Fruit fly (Drosophila melanogaster) whole organism, embryonic: ENCODE data around the gene His3.3B.
A peak's percentile ranks its signal among the peaks of the same experiment; 100 is the strongest.

Source experiments
- Asciz ChIP-seq: fragments of 200-800 bp; sonication (Bioruptor generic); optimal IDR thresholded peaks from 2 replicates; lab custom pipeline; 2017; ENCODE audit warnings: missing biosample characterization, mild to moderate bottlenecking, missing genetic modification characterization, missing genetic modification reagents
- Atf-2 ChIP-seq: fragments of 200-800 bp; sonication (Bioruptor generic); optimal IDR thresholded peaks from 2 replicates; lab custom pipeline; 2016; ENCODE audit warnings: missing biosample characterization, missing genetic modification characterization
- BEAF-32 ChIP-seq: fragments of 200-800 bp; sonication (Bioruptor generic); optimal IDR thresholded peaks from 3 replicates; lab custom pipeline; 2017; ENCODE audit warnings: missing biosample characterization, missing genetic modification characterization, mild to moderate bottlenecking, moderate library complexity, missing genetic modification reagents
- CG11696 ChIP-seq: fragments of 200-800 bp; sonication (Bioruptor generic); IDR thresholded peaks from 2 replicates; pipeline ENCODE4 v1.3.6; 2022; ENCODE audit warnings: missing biosample characterization, missing genetic modification characterization
- CG11723 ChIP-seq: fragments of 200-800 bp; sonication (Bioruptor generic); optimal IDR thresholded peaks from 2 replicates; lab custom pipeline; 2017; ENCODE audit warnings: missing biosample characterization, mild to moderate bottlenecking, missing genetic modification characterization
- CG13424 ChIP-seq: fragments of 200-800 bp; sonication (Bioruptor generic); optimal IDR thresholded peaks from 2 replicates; lab custom pipeline; 2019; ENCODE audit warnings: missing biosample characterization, mild to moderate bottlenecking, missing genetic modification characterization, moderate library complexity
- CG13624 ChIP-seq: fragments of 200-800 bp; sonication (Bioruptor generic); optimal IDR thresholded peaks from 2 replicates; lab custom pipeline; 2016; ENCODE audit warnings: missing biosample characterization, missing genetic modification characterization
- CG15073 ChIP-seq: fragments of 200-800 bp; sonication (Bioruptor generic); optimal IDR thresholded peaks from 2 replicates; lab custom pipeline; 2016; ENCODE audit warnings: missing biosample characterization, missing genetic modification characterization
- CG16813 ChIP-seq: fragments of 200-800 bp; sonication (Bioruptor generic); IDR thresholded peaks from 3 replicates; pipeline ENCODE4 v1.3.6; 2022; ENCODE audit warnings: missing biosample characterization, missing genetic modification characterization; ENCODE audit not compliant: partially characterized antibody
- CG18011 ChIP-seq: fragments of 200-800 bp; sonication (Bioruptor generic); optimal IDR thresholded peaks from 2 replicates; lab custom pipeline; 2017; ENCODE audit warnings: missing biosample characterization, missing genetic modification characterization, mild to moderate bottlenecking, moderate library complexity, missing genotype
- CG2120 ChIP-seq: fragments of 200-800 bp; sonication (Bioruptor generic); optimal IDR thresholded peaks from 3 replicates; lab custom pipeline; 2016; ENCODE audit warnings: missing biosample characterization, missing genetic modification characterization
- CG30020 ChIP-seq: fragments of 200-800 bp; optimal IDR thresholded peaks from 2 replicates; lab custom pipeline; 2019; ENCODE audit warnings: missing biosample characterization, mild to moderate bottlenecking, missing genetic modification characterization, moderate library complexity
- CG4328 ChIP-seq: fragments of 200-800 bp; sonication (Bioruptor generic); optimal IDR thresholded peaks from 3 replicates; lab custom pipeline; 2017; ENCODE audit warnings: missing biosample characterization, missing genetic modification reagents, missing genetic modification characterization
- CG4360 ChIP-seq: fragments of 200-800 bp; sonication (Bioruptor generic); IDR thresholded peaks from 2 replicates; pipeline ENCODE4 v1.3.6; 2022; ENCODE audit warnings: missing biosample characterization, missing genetic modification characterization
- CG5245 ChIP-seq: fragments of 200-800 bp; sonication (Bioruptor generic); optimal IDR thresholded peaks from 3 replicates; lab custom pipeline; 2016; ENCODE audit warnings: missing biosample characterization, missing genetic modification characterization
- CTCF ChIP-seq: fragments of 200-800 bp; sonication (Bioruptor generic); optimal IDR thresholded peaks from 2 replicates; lab custom pipeline; 2017; ENCODE audit warnings: missing biosample characterization, mild to moderate bottlenecking, missing genetic modification characterization, moderate library complexity
- D ChIP-seq, 2 experiments: fragments of 200-800 bp in 1 of 2; fragments of >200 bp in 1 of 2; sonication (Bioruptor generic) in 1 of 2; optimal IDR thresholded peaks; 2 replicates in 1 of 2; 3 replicates in 1 of 2; lab custom pipeline; 2017; ENCODE audit warnings: mild to moderate bottlenecking in 1 of 2, missing biosample characterization in 1 of 2, missing genetic modification characterization in 1 of 2, missing genetic modification reagents in 1 of 2
- Dip2 ChIP-seq: fragments of 200-800 bp; sonication (Bioruptor generic); IDR thresholded peaks from 2 replicates; pipeline ENCODE4 v1.3.6; 2022; ENCODE audit warnings: missing biosample characterization, missing genetic modification characterization
- Doc2 ChIP-seq: fragments of 200-800 bp; sonication (Bioruptor generic); IDR thresholded peaks from 2 replicates; pipeline ENCODE4 v1.3.6; 2022; ENCODE audit warnings: missing biosample characterization, missing genetic modification characterization
- Elba2 ChIP-seq: fragments of 200-800 bp; sonication (Bioruptor generic); optimal IDR thresholded peaks from 3 replicates; lab custom pipeline; 2016; ENCODE audit warnings: missing biosample characterization, missing genetic modification characterization
- Fer2 ChIP-seq: fragments of 200-800 bp; sonication (Bioruptor generic); optimal IDR thresholded peaks from 2 replicates; lab custom pipeline; 2018; ENCODE audit warnings: missing biosample characterization, mild to moderate bottlenecking, missing genetic modification characterization, moderate library complexity
- GATAe ChIP-seq: fragments of 200-800 bp; sonication (Bioruptor generic); conservative IDR thresholded peaks from 2 replicates; pipeline ENCODE4 v1.3.6; 2022; ENCODE audit warnings: missing biosample characterization, missing genetic modification characterization
- HLH3B ChIP-seq: fragments of 200-800 bp; sonication (Bioruptor generic); IDR thresholded peaks from 2 replicates; pipeline ENCODE4 v1.3.6; 2022; ENCODE audit warnings: missing biosample characterization, missing genetic modification characterization
- HLHmδ ChIP-seq: fragments of 200-800 bp; sonication (Bioruptor generic); optimal IDR thresholded peaks from 2 replicates; lab custom pipeline; 2018; ENCODE audit warnings: missing biosample characterization, mild to moderate bottlenecking, missing genetic modification characterization, moderate library complexity
- Lpt ChIP-seq: fragments of >200 bp; optimal IDR thresholded peaks from 2 replicates; lab custom pipeline; 2018; ENCODE audit warnings: missing biosample characterization, missing genetic modification characterization
- MBD-R2 ChIP-seq: fragments of 200-800 bp; sonication (Bioruptor generic); IDR thresholded peaks from 2 replicates; pipeline ENCODE4 v1.3.6; 2022; ENCODE audit warnings: missing biosample characterization, missing genetic modification characterization
- Max ChIP-seq: fragments of 200-800 bp; sonication (Bioruptor generic); optimal IDR thresholded peaks from 2 replicates; lab custom pipeline; 2016; ENCODE audit warnings: missing biosample characterization, mild to moderate bottlenecking, missing genetic modification characterization
- Nf-YA ChIP-seq: fragments of 200-800 bp; sonication (Bioruptor generic); IDR thresholded peaks from 2 replicates; pipeline ENCODE4 v1.3.6; 2022; ENCODE audit warnings: missing biosample characterization, missing genetic modification characterization
- Ravus ChIP-seq: fragments of 200-800 bp; sonication (Bioruptor generic); IDR thresholded peaks from 2 replicates; pipeline ENCODE4 v1.3.6; 2022; ENCODE audit warnings: missing biosample characterization, missing genetic modification characterization
- Sox102F ChIP-seq: fragments of 200-800 bp; sonication (Bioruptor generic); optimal IDR thresholded peaks from 2 replicates; lab custom pipeline; 2018; ENCODE audit warnings: missing biosample characterization, mild to moderate bottlenecking, missing genetic modification characterization, moderate library complexity
- bab2 ChIP-seq: fragments of 200-800 bp; sonication (Bioruptor generic); optimal IDR thresholded peaks from 2 replicates; lab custom pipeline; 2016; ENCODE audit warnings: missing biosample characterization, missing genetic modification characterization
- cas ChIP-seq: fragments of 200-800 bp; sonication (Bioruptor generic); IDR thresholded peaks from 2 replicates; pipeline ENCODE4 v1.3.6; 2022; ENCODE audit warnings: missing biosample characterization, missing genetic modification characterization
- dmrt99B ChIP-seq: fragments of 200-800 bp; sonication (Bioruptor generic); optimal IDR thresholded peaks from 2 replicates; lab custom pipeline; 2018; ENCODE audit warnings: missing biosample characterization, mild to moderate bottlenecking, missing genetic modification characterization, moderate library complexity
- eyg ChIP-seq: fragments of 200-800 bp; sonication (Bioruptor generic); optimal IDR thresholded peaks from 3 replicates; lab custom pipeline; 2016; ENCODE audit warnings: missing biosample characterization, missing genetic modification characterization
- gce ChIP-seq: fragments of 200-800 bp; sonication (Bioruptor generic); IDR thresholded peaks from 3 replicates; pipeline ENCODE4 v1.3.6; 2022; ENCODE audit warnings: missing biosample characterization, missing genetic modification characterization
- gfzf ChIP-seq: fragments of 200-800 bp; sonication (Bioruptor generic); optimal IDR thresholded peaks from 2 replicates; lab custom pipeline; 2016; ENCODE audit warnings: missing biosample characterization, mild to moderate bottlenecking, missing genetic modification characterization, moderate library complexity
- gt ChIP-seq: fragments of 200-800 bp; sonication (Bioruptor generic); IDR thresholded peaks from 2 replicates; pipeline ENCODE4 v1.3.6; 2022; ENCODE audit warnings: missing biosample characterization, missing genetic modification characterization
- ham ChIP-seq: fragments of 200-800 bp; sonication (Bioruptor generic); IDR thresholded peaks from 2 replicates; pipeline ENCODE4 v1.3.6; 2022; ENCODE audit warnings: missing biosample characterization, missing genetic modification characterization
- ind ChIP-seq: fragments of 200-800 bp; sonication (Bioruptor generic); optimal IDR thresholded peaks from 3 replicates; lab custom pipeline; 2016; ENCODE audit warnings: missing biosample characterization, missing genetic modification characterization
- lola ChIP-seq, 3 experiments: fragments of >200 bp in 2 of 3; fragments of 200-800 bp in 1 of 3; sonication (Bioruptor generic) in 1 of 3; optimal IDR thresholded peaks; 2 replicates each; lab custom pipeline; 2017 to 2019; ENCODE audit warnings: missing biosample characterization in 3 of 3, missing genetic modification characterization in 3 of 3, mild to moderate bottlenecking in 1 of 3, moderate library complexity in 1 of 3
- luna ChIP-seq: fragments of 200-800 bp; sonication (Bioruptor generic); optimal IDR thresholded peaks from 2 replicates; lab custom pipeline; 2016; ENCODE audit warnings: missing biosample characterization, missing genetic modification characterization
- peb ChIP-seq: fragments of 200-800 bp; sonication (Bioruptor generic); IDR thresholded peaks from 2 replicates; pipeline ENCODE4 v1.3.6; 2022; ENCODE audit warnings: missing biosample characterization, missing genetic modification characterization
- ranshi ChIP-seq: fragments of 200-800 bp; sonication (Bioruptor generic); IDR thresholded peaks from 2 replicates; pipeline ENCODE4 v1.3.6; 2022; ENCODE audit warnings: missing biosample characterization, missing genetic modification characterization
- ro ChIP-seq: fragments of 200-800 bp; sonication (Bioruptor generic); IDR thresholded peaks from 2 replicates; pipeline ENCODE4 v1.3.6; 2022; ENCODE audit warnings: missing biosample characterization, missing genetic modification characterization
- sisA ChIP-seq: fragments of 200-800 bp; sonication (Bioruptor generic); IDR thresholded peaks from 2 replicates; pipeline ENCODE4 v1.3.6; 2022; ENCODE audit warnings: missing biosample characterization, missing genetic modification characterization
- slou ChIP-seq: fragments of 200-800 bp; sonication (Bioruptor generic); optimal IDR thresholded peaks from 3 replicates; lab custom pipeline; 2016; ENCODE audit warnings: missing biosample characterization, missing genetic modification characterization
- tin ChIP-seq: fragments of 200-800 bp; sonication (Bioruptor generic); optimal IDR thresholded peaks from 3 replicates; lab custom pipeline; 2016; ENCODE audit warnings: missing biosample characterization, missing genetic modification characterization
- ttk ChIP-seq: fragments of 200-800 bp; sonication (Bioruptor generic); IDR thresholded peaks from 2 replicates; pipeline ENCODE4 v2.1.2; 2022; ENCODE audit warnings: missing biosample characterization, missing genetic modification characterization
- wdn ChIP-seq: fragments of 200-800 bp; sonication (Bioruptor generic); IDR thresholded peaks from 2 replicates; pipeline ENCODE4 v1.3.6; 2022; ENCODE audit warnings: missing biosample characterization, missing genetic modification characterization
- yki ChIP-seq: fragments of >200 bp; optimal IDR thresholded peaks from 3 replicates; lab custom pipeline; 2018

The His3.3B gene

dm6 chrX:9201866-9202681 is 45.6 kb upstream of the His3.3B start (continued):
- no peak for TF ChIP-seq Lpt (GFP tag; lab: Kevin White, UChicago)
- TF ChIP-seq dmrt99B (tag; lab: Kevin White, UChicago): peak; percentile 59
- TF ChIP-seq Atf-2 (GFP tag; lab: Kevin White, UChicago): no peak
- TF ChIP-seq ttk (GFP tag; lab: Robert Waterston, UW): peak; percentile 68
- TF ChIP-seq bab2 (GFP tag; lab: Kevin White, UChicago): peak; percentile 11
- TF ChIP-seq BEAF-32: no peak
- TF ChIP-seq Doc2 (GFP tag; lab: Robert Waterston, UW): peak; percentile 40; the same call in 1 of the 2 replicates
- peak; percentile 61 for TF ChIP-seq sisA (GFP tag; lab: Robert Waterston, UW)
- no peak for TF ChIP-seq eyg (GFP tag; lab: Kevin White, UChicago)
- no peak for TF ChIP-seq CG15073 (GFP tag; lab: Kevin White, UChicago)
- TF ChIP-seq Elba2 (GFP tag; lab: Kevin White, UChicago): no peak
- TF ChIP-seq CG11723: peak; percentile 51
- TF ChIP-seq peb (GFP tag; lab: Robert Waterston, UW): no peak
- peak; percentile 51 for TF ChIP-seq ind (GFP tag; lab: Kevin White, UChicago)
- TF ChIP-seq CTCF: no peak
- no peak for TF ChIP-seq CG5245
- TF ChIP-seq HLHmδ (GFP tag; lab: Kevin White, UChicago): no peak
- peak; percentile 87 for TF ChIP-seq CG2120 (GFP tag; lab: Kevin White, UChicago)
- peak; percentile 16 for TF ChIP-seq luna (GFP tag; lab: Kevin White, UChicago)
- peak; percentile 67 for TF ChIP-seq Ravus (GFP tag; lab: Robert Waterston, UW)
- peak; percentile 66 for TF ChIP-seq CG13424 (tag; lab: Kevin White, UChicago)
- TF ChIP-seq MBD-R2 (GFP tag; lab: Robert Waterston, UW): peak; percentile 65; the same call in 1 of the 2 replicates
- TF ChIP-seq gce (GFP tag; lab: Robert Waterston, UW): peak; percentile 34; the same call in 1 of the 3 replicates
- TF ChIP-seq gt (GFP tag; lab: Robert Waterston, UW): no peak
- TF ChIP-seq Nf-YA (GFP tag; lab: Robert Waterston, UW): peak; percentile 47; the same call in 1 of the 2 replicates
- TF ChIP-seq tin (GFP tag; lab: Kevin White, UChicago): peak; percentile 9
- TF ChIP-seq CG4360 (GFP tag; lab: Robert Waterston, UW): no peak; the same call in 1 of the 2 replicates
- TF ChIP-seq slou (GFP tag; lab: Kevin White, UChicago): no peak
- peak; percentile 43 for TF ChIP-seq CG4328
- TF ChIP-seq ranshi (GFP tag; lab: Robert Waterston, UW): peak; percentile 65
- TF ChIP-seq CG11696 (GFP tag; lab: Robert Waterston, UW): peak; percentile 72
- peak in 1 of 3 experiments; percentile 35 for TF ChIP-seq lola (GFP tag; optimal IDR thresholded peaks at IDR 0.05; lab: Kevin White, UChicago)
- TF ChIP-seq wdn: peak; percentile 92
- TF ChIP-seq gfzf (GFP tag; lab: Kevin White, UChicago): no peak
- peak; percentile 46 for TF ChIP-seq Fer2 (tag; lab: Kevin White, UChicago)
- TF ChIP-seq GATAe (GFP tag; lab: Robert Waterston, UW): peak; percentile 57; the same call in 1 of the 2 replicates
- peak; percentile 50 for TF ChIP-seq Sox102F (GFP tag; lab: Kevin White, UChicago)
- TF ChIP-seq CG30020 (tag; lab: Kevin White, UChicago): no peak
- no peak for TF ChIP-seq D (optimal IDR thresholded peaks at IDR 0.05; lab: Kevin White, UChicago)
- TF ChIP-seq D (GFP tag; optimal IDR thresholded peaks at IDR 0.05; lab: Kevin White, UChicago): no peak
- peak; percentile 76 for TF ChIP-seq cas
- peak; percentile 79 for TF ChIP-seq ham (GFP tag; lab: Robert Waterston, UW)
- TF ChIP-seq Asciz (GFP tag; lab: Kevin White, UChicago): no peak
- no peak for TF ChIP-seq CG16813 (GFP tag; lab: Robert Waterston, UW)
- TF ChIP-seq CG13624: peak; percentile 18
- no peak for TF ChIP-seq ro
- TF ChIP-seq CG18011 (GFP tag; lab: Kevin White, UChicago): peak; percentile 63
- no peak for TF ChIP-seq yki (lab: Kevin White, UChicago)
- TF ChIP-seq Dip2 (GFP tag; lab: Robert Waterston, UW): no peak
- TF ChIP-seq HLH3B (GFP tag; lab: Robert Waterston, UW): peak; percentile 67
- no peak for TF ChIP-seq Max
